Worm (Caenorhabditis elegans) whole organism, L4/young adult: ENCODE data around the gene D1014.13.

Experiments
- W03F9.2 ChIP-seq: fragments of 150-350 bp; optimal IDR thresholded peaks from 2 replicates; lab custom pipeline; 2014; ENCODE audit warnings: missing biosample characterization, missing genetic modification characterization
- dao-5 ChIP-seq: sonication (generic microtip); optimal IDR thresholded peaks from 2 replicates; lab custom pipeline; 2016; ENCODE audit warnings: missing genotype, missing genetic modification characterization, moderate library complexity, missing compliant biosample characterization

DNA sequence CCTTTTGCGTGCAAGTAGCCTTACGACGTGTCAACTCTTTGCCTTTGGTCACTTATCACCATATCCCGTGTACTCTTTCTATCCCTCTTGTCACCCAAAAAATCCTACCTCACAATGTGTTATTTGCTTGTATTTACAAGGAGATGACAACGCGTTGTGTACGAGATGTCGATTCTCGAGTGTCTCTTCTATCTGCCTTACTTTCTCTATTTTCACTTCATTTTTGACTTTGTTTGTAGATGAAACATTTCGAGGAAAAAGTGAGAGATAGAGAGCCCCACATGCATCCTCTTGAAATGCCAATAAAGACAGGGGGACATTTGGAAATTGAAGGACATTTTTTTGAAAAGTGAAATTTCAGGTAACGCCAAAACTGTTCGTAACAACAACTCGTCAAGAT lies 34.6 kb upstream of the D1014.13 start:
- TF ChIP-seq dao-5 (tag; lab: Kevin White, UChicago) (no peak), W03F9.2 (tag; lab: Kevin White, UChicago) (no peak)
